Worm (Caenorhabditis elegans) whole organism, L1 larva: ENCODE data around the gene gcs-1.

ENCODE experiments used
- C04F5.9 ChIP-seq: sonication (generic microtip); optimal IDR thresholded peaks from 2 replicates; lab custom pipeline; 2016; ENCODE audit warnings: missing genetic modification characterization, missing compliant biosample characterization
- nhr-11 ChIP-seq: fragments of 150-350 bp; optimal IDR thresholded peaks from 2 replicates; lab custom pipeline; 2014; ENCODE audit warnings: missing biosample characterization, missing genetic modification characterization
- nhr-76 ChIP-seq: sonication (generic microtip); optimal IDR thresholded peaks from 2 replicates; lab custom pipeline; 2017; ENCODE audit warnings: missing biosample characterization, missing genetic modification characterization
- nhr-90 ChIP-seq: sonication (generic microtip); optimal IDR thresholded peaks from 2 replicates; lab custom pipeline; 2016; ENCODE audit warnings: mild to moderate bottlenecking, missing genetic modification characterization, missing compliant biosample characterization; ENCODE audit not compliant: poor library complexity
- swsn-7 ChIP-seq: sonication (generic microtip); optimal IDR thresholded peaks from 2 replicates; lab custom pipeline; 2016; ENCODE audit warnings: missing genetic modification characterization, missing compliant biosample characterization

DNA sequence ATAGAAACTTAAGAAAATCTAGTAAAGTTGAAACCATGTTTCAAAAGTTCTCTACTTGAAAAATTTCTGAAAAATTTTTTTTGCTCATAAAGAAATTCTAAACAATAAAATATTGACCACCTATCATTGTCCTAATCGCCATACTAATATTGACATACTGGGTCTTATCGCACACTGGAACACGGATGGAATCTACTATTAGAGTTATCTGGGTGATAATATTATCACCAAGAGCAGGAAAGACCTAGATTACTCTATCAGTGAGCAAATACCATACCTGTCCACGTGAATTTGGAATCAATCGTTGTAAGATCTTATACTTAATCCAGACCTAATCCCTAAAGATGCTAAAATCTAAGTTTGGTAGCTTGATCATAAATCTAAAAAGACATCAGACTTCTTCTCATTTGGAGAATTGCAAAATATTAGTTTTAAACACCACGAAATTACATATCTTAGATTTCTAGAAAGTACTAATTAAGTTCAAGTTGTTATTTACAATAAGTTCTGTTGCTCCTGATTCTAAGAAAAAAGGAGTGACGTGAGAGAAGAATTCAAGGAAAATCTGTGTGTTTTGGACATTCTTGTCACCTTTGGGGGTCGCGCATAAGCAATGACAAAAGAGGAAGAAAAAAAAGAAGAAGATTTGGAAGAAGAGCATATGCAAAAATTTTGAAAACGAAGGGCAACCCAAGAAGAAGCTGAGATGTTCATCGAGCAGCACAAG lies 28.0 kb downstream of the gcs-1 start:
- TF ChIP-seq swsn-7 (tag; lab: Kevin White, UChicago) (no peak), nhr-90 (tag; lab: Kevin White, UChicago) (no peak), nhr-11 (tag; lab: Kevin White, UChicago) (no peak), C04F5.9 (tag; lab: Kevin White, UChicago) (no peak), nhr-76 (no peak)
